Fruit fly (Drosophila melanogaster) whole organism, embryonic: ENCODE measurements around the gene ND-39.

Source experiments
- Adf1 ChIP-seq: fragments of 200-800 bp; sonication (Bioruptor generic); IDR thresholded peaks from 2 replicates; pipeline ENCODE4 v1.3.6; 2022; ENCODE audit warnings: missing biosample characterization, missing genetic modification characterization
- Bgb ChIP-seq: fragments of 200-800 bp; sonication (Bioruptor generic); IDR thresholded peaks from 2 replicates; pipeline ENCODE4 v1.3.6; 2022; ENCODE audit warnings: missing biosample characterization, missing genetic modification characterization; ENCODE audit not compliant: partially characterized antibody
- CG1024 ChIP-seq: fragments of 200-800 bp; sonication (Bioruptor generic); IDR thresholded peaks from 2 replicates; pipeline ENCODE4 v1.3.6; 2022; ENCODE audit warnings: missing biosample characterization, missing genetic modification characterization
- CG11696 ChIP-seq: fragments of 200-800 bp; sonication (Bioruptor generic); IDR thresholded peaks from 2 replicates; pipeline ENCODE4 v1.3.6; 2022; ENCODE audit warnings: missing biosample characterization, missing genetic modification characterization
- CG11723 ChIP-seq: fragments of 200-800 bp; sonication (Bioruptor generic); optimal IDR thresholded peaks from 2 replicates; lab custom pipeline; 2017; ENCODE audit warnings: missing biosample characterization, mild to moderate bottlenecking, missing genetic modification characterization
- CG13123 ChIP-seq: fragments of 200-800 bp; sonication (Bioruptor generic); optimal IDR thresholded peaks from 2 replicates; lab custom pipeline; 2016; ENCODE audit warnings: missing biosample characterization, missing genetic modification characterization
- CG13894 ChIP-seq: fragments of 200-800 bp; sonication (Bioruptor generic); optimal IDR thresholded peaks from 3 replicates; lab custom pipeline; 2018; ENCODE audit warnings: missing biosample characterization, mild to moderate bottlenecking, missing genetic modification characterization, moderate library complexity
- CG18599 ChIP-seq: fragments of 200-800 bp; sonication (Bioruptor generic); optimal IDR thresholded peaks from 3 replicates; lab custom pipeline; 2017; ENCODE audit warnings: missing biosample characterization, missing genetic modification characterization, mild to moderate bottlenecking, moderate library complexity, missing genetic modification reagents
- CG34376 ChIP-seq: fragments of 200-800 bp; sonication (Bioruptor generic); optimal IDR thresholded peaks from 2 replicates; lab custom pipeline; 2018; ENCODE audit warnings: missing biosample characterization, mild to moderate bottlenecking, missing genetic modification characterization
- CG34422 ChIP-seq: fragments of 200-800 bp; sonication (Bioruptor generic); IDR thresholded peaks from 3 replicates; pipeline ENCODE4 v1.3.6; 2022; ENCODE audit warnings: missing biosample characterization, missing genetic modification characterization
- CG42726 ChIP-seq: fragments of 200-800 bp; sonication (Bioruptor generic); IDR thresholded peaks from 2 replicates; pipeline ENCODE4 v1.3.6; 2022; ENCODE audit warnings: missing biosample characterization, missing genetic modification characterization; ENCODE audit not compliant: partially characterized antibody
- CG4404 ChIP-seq: fragments of 200-800 bp; sonication (Bioruptor generic); IDR thresholded peaks from 2 replicates; pipeline ENCODE4 v1.3.6; 2022; ENCODE audit warnings: missing biosample characterization, missing genetic modification characterization
- CG4424 ChIP-seq: fragments of 200-800 bp; sonication (Bioruptor generic); optimal IDR thresholded peaks from 3 replicates; lab custom pipeline; 2016; ENCODE audit warnings: missing biosample characterization, missing genetic modification characterization
- CG7987 ChIP-seq: fragments of 200-800 bp; sonication (Bioruptor generic); optimal IDR thresholded peaks from 2 replicates; lab custom pipeline; 2018; ENCODE audit warnings: missing biosample characterization, mild to moderate bottlenecking, missing genetic modification characterization, moderate library complexity
- CG8359 ChIP-seq: fragments of 200-800 bp; sonication (Bioruptor generic); optimal IDR thresholded peaks from 2 replicates; lab custom pipeline; 2017; ENCODE audit warnings: missing biosample characterization, mild to moderate bottlenecking, missing genetic modification characterization, borderline replicate concordance
- Dip2 ChIP-seq: fragments of 200-800 bp; sonication (Bioruptor generic); IDR thresholded peaks from 2 replicates; pipeline ENCODE4 v1.3.6; 2022; ENCODE audit warnings: missing biosample characterization, missing genetic modification characterization
- Dll ChIP-seq: fragments of 200-800 bp; sonication (Bioruptor generic); IDR thresholded peaks from 4 replicates; pipeline ENCODE4 v1.3.6; 2022; ENCODE audit warnings: missing biosample characterization, missing genetic modification characterization; ENCODE audit not compliant: partially characterized antibody
- Ets97D ChIP-seq: fragments of 200-800 bp; sonication (Bioruptor generic); optimal IDR thresholded peaks from 3 replicates; lab custom pipeline; 2016; ENCODE audit warnings: missing biosample characterization, missing genetic modification characterization
- HLH4C ChIP-seq: fragments of 200-800 bp; sonication (Bioruptor generic); IDR thresholded peaks from 3 replicates; pipeline ENCODE4 v1.3.6; 2022; ENCODE audit warnings: missing biosample characterization, missing genetic modification characterization; ENCODE audit not compliant: partially characterized antibody
- Hand ChIP-seq: fragments of 200-800 bp; sonication (Bioruptor generic); optimal IDR thresholded peaks from 2 replicates; lab custom pipeline; 2017; ENCODE audit warnings: mild to moderate bottlenecking, missing biosample characterization, missing genetic modification reagents, missing genetic modification characterization
- MESR4 ChIP-seq: fragments of 200-800 bp; sonication (Bioruptor generic); optimal IDR thresholded peaks from 2 replicates; lab custom pipeline; 2018; ENCODE audit warnings: missing biosample characterization, mild to moderate bottlenecking, missing genetic modification characterization, moderate library complexity
- Mrtf ChIP-seq: fragments of 200-800 bp; sonication (Bioruptor generic); IDR thresholded peaks from 3 replicates; pipeline ENCODE4 v1.3.6; 2022; ENCODE audit warnings: missing biosample characterization, missing genetic modification characterization
- Myb ChIP-seq: fragments of 200-800 bp; sonication (Bioruptor generic); optimal IDR thresholded peaks from 2 replicates; lab custom pipeline; 2016; ENCODE audit warnings: missing biosample characterization, missing genetic modification characterization
- Neu2 ChIP-seq: fragments of 200-800 bp; sonication (Bioruptor generic); optimal IDR thresholded peaks from 3 replicates; lab custom pipeline; 2016; ENCODE audit warnings: missing biosample characterization, missing genetic modification characterization, borderline replicate concordance
- Nf-YC ChIP-seq: fragments of 200-800 bp; optimal IDR thresholded peaks from 3 replicates; lab custom pipeline; 2019; ENCODE audit warnings: missing biosample characterization, mild to moderate bottlenecking, missing genetic modification characterization, moderate library complexity
- Oaz ChIP-seq: fragments of 200-800 bp; sonication (Bioruptor generic); IDR thresholded peaks from 2 replicates; pipeline ENCODE4 v1.3.6; 2022; ENCODE audit warnings: missing biosample characterization, missing genetic modification characterization
- Poxn ChIP-seq: fragments of 200-800 bp; sonication (Bioruptor generic); IDR thresholded peaks from 2 replicates; pipeline ENCODE4 v1.3.6; 2022; ENCODE audit warnings: missing biosample characterization, missing genetic modification characterization
- Sin3A ChIP-seq: fragments of >200 bp; optimal IDR thresholded peaks from 2 replicates; lab custom pipeline; 2018
- Six4 ChIP-seq: fragments of 200-800 bp; sonication (Bioruptor generic); optimal IDR thresholded peaks from 2 replicates; lab custom pipeline; 2016; ENCODE audit warnings: missing biosample characterization, missing genetic modification characterization
- Sry-β ChIP-seq: fragments of 200-800 bp; sonication (Bioruptor generic); optimal IDR thresholded peaks from 2 replicates; lab custom pipeline; 2018; ENCODE audit warnings: missing biosample characterization, mild to moderate bottlenecking, missing genetic modification characterization, moderate library complexity
- Sry-δ ChIP-seq: fragments of 200-800 bp; sonication (Bioruptor generic); optimal IDR thresholded peaks from 2 replicates; lab custom pipeline; 2016; ENCODE audit warnings: missing biosample characterization, missing genetic modification characterization
- bbx ChIP-seq: fragments of 200-800 bp; sonication (Bioruptor generic); IDR thresholded peaks from 2 replicates; pipeline ENCODE4 v1.3.6; 2022; ENCODE audit warnings: missing biosample characterization, missing genetic modification characterization; ENCODE audit not compliant: partially characterized antibody
- bsh ChIP-seq, 2 experiments: fragments of 200-800 bp; sonication (Bioruptor generic); optimal IDR thresholded peaks; 2 replicates each; lab custom pipeline; 2017 to 2018; ENCODE audit warnings: mild to moderate bottlenecking in 2 of 2, missing biosample characterization in 2 of 2, missing genetic modification characterization in 2 of 2, moderate library complexity in 1 of 2
- cas ChIP-seq: fragments of 200-800 bp; sonication (Bioruptor generic); IDR thresholded peaks from 2 replicates; pipeline ENCODE4 v1.3.6; 2022; ENCODE audit warnings: missing biosample characterization, missing genetic modification characterization
- chn ChIP-seq: fragments of 200-800 bp; sonication (Bioruptor generic); optimal IDR thresholded peaks from 2 replicates; lab custom pipeline; 2016; ENCODE audit warnings: missing biosample characterization, missing genetic modification characterization
- corto ChIP-seq: fragments of 200-800 bp; sonication (Bioruptor generic); optimal IDR thresholded peaks from 2 replicates; lab custom pipeline; 2016; ENCODE audit warnings: missing biosample characterization, mild to moderate bottlenecking, missing genetic modification characterization, moderate library complexity
- crol ChIP-seq: fragments of 200-800 bp; sonication (Bioruptor generic); IDR thresholded peaks from 2 replicates; pipeline ENCODE4 v1.3.6; 2022; ENCODE audit warnings: missing biosample characterization, missing genetic modification characterization
- dysf ChIP-seq: fragments of 200-800 bp; sonication (Bioruptor generic); IDR thresholded peaks from 3 replicates; pipeline ENCODE4 v1.3.6; 2022; ENCODE audit warnings: missing biosample characterization, missing genetic modification characterization
- jing ChIP-seq: fragments of 200-800 bp; sonication (Bioruptor generic); optimal IDR thresholded peaks from 2 replicates; lab custom pipeline; 2018; ENCODE audit warnings: missing biosample characterization, mild to moderate bottlenecking, missing genetic modification characterization
- jumu ChIP-seq: fragments of 200-800 bp; sonication (Bioruptor generic); optimal IDR thresholded peaks from 3 replicates; lab custom pipeline; 2016; ENCODE audit warnings: missing biosample characterization, missing genetic modification characterization
- kah ChIP-seq: fragments of 200-800 bp; sonication (Bioruptor generic); optimal IDR thresholded peaks from 2 replicates; lab custom pipeline; 2018; ENCODE audit warnings: missing biosample characterization, mild to moderate bottlenecking, missing genetic modification characterization
- klu ChIP-seq: fragments of 200-800 bp; sonication (Bioruptor generic); IDR thresholded peaks from 2 replicates; pipeline ENCODE4 v1.3.6; 2022; ENCODE audit warnings: missing biosample characterization, missing genetic modification characterization
- lab ChIP-seq: fragments of 200-800 bp; sonication (Bioruptor generic); optimal IDR thresholded peaks from 3 replicates; lab custom pipeline; 2017; ENCODE audit warnings: missing biosample characterization, missing genetic modification characterization, mild to moderate bottlenecking, moderate library complexity, missing genetic modification reagents
- nau ChIP-seq: fragments of 200-800 bp; sonication (Bioruptor generic); optimal IDR thresholded peaks from 3 replicates; lab custom pipeline; 2017; ENCODE audit warnings: missing biosample characterization, mild to moderate bottlenecking, missing genetic modification characterization, missing genetic modification reagents
- onecut ChIP-seq: fragments of 200-800 bp; sonication (Bioruptor generic); IDR thresholded peaks from 2 replicates; pipeline ENCODE4 v1.3.6; 2022; ENCODE audit warnings: missing biosample characterization, missing genetic modification characterization
- so ChIP-seq: fragments of 200-800 bp; sonication (Bioruptor generic); IDR thresholded peaks from 3 replicates; pipeline ENCODE4 v1.3.6; 2022; ENCODE audit warnings: missing biosample characterization, missing genetic modification characterization
- sqz ChIP-seq: fragments of 200-800 bp; sonication (Bioruptor generic); optimal IDR thresholded peaks from 3 replicates; lab custom pipeline; 2018; ENCODE audit warnings: missing biosample characterization, mild to moderate bottlenecking, missing genetic modification characterization
- stc ChIP-seq: fragments of 200-800 bp; sonication (Bioruptor generic); IDR thresholded peaks from 2 replicates; pipeline ENCODE4 v1.3.6; 2022; ENCODE audit warnings: missing biosample characterization, missing genetic modification characterization
- sug ChIP-seq: fragments of 200-800 bp; optimal IDR thresholded peaks from 2 replicates; lab custom pipeline; 2019; ENCODE audit warnings: missing biosample characterization, mild to moderate bottlenecking, missing genetic modification characterization, moderate library complexity
- tna ChIP-seq: fragments of 200-800 bp; sonication (Bioruptor generic); IDR thresholded peaks from 2 replicates; pipeline ENCODE4 v1.3.6; 2022; ENCODE audit warnings: missing biosample characterization, missing genetic modification characterization; ENCODE audit not compliant: partially characterized antibody
- unpg ChIP-seq: fragments of 200-800 bp; sonication (Bioruptor generic); optimal IDR thresholded peaks from 3 replicates; lab custom pipeline; 2018; ENCODE audit warnings: missing biosample characterization, mild to moderate bottlenecking, missing genetic modification characterization, moderate library complexity

The ND-39 gene

dm6 chr3L:20525743-20526142 lies 33.9 kb downstream of the ND-39 start:
- TF ChIP-seq unpg (GFP tag; lab: Kevin White, UChicago) (no peak), CG11723 (no peak), CG4404 (GFP tag; lab: Robert Waterston, UW) (no peak), jumu (GFP tag; lab: Kevin White, UChicago) (no peak), nau (GFP tag; lab: Kevin White, UChicago) (no peak), tna (peak; percentile 42; the same call in 1 of the 2 replicates), CG1024 (GFP tag; lab: Robert Waterston, UW) (no peak), CG13894 (tag; lab: Kevin White, UChicago) (no peak), CG7987 (no peak), lab (no peak), Sin3A (lab: Kevin White, UChicago) (no peak), Myb (no peak), Dll (GFP tag; lab: Robert Waterston, UW) (0 out of 4 replicates have a peak, but pooled peaks have one; percentile 11), CG34376 (GFP tag; lab: Kevin White, UChicago) (no peak), onecut (GFP tag; lab: Robert Waterston, UW) (no peak), Bgb (GFP tag; lab: Robert Waterston, UW) (peak; percentile 28; the same call in 1 of the 2 replicates), jing (GFP tag; lab: Kevin White, UChicago) (no peak), CG8359 (GFP tag; lab: Kevin White, UChicago) (no peak), CG18599 (GFP tag; lab: Kevin White, UChicago) (no peak), Dip2 (GFP tag; lab: Robert Waterston, UW) (no peak), dysf (GFP tag; lab: Robert Waterston, UW) (no peak), cas (GFP tag; lab: Robert Waterston, UW) (no peak), CG11696 (GFP tag; lab: Robert Waterston, UW) (no peak), CG4424 (GFP tag; lab: Kevin White, UChicago) (no peak), Adf1 (GFP tag; lab: Robert Waterston, UW) (no peak), CG34422 (GFP tag; lab: Robert Waterston, UW) (no peak; the same call in 2 of the 3 replicates), Sry-δ (GFP tag; lab: Kevin White, UChicago) (no peak), Sry-β (GFP tag; lab: Kevin White, UChicago) (no peak), CG13123 (GFP tag; lab: Kevin White, UChicago) (no peak), CG42726 (0 out of 2 replicates have a peak, but pooled peaks have one; percentile 13), Hand (GFP tag; lab: Kevin White, UChicago) (no peak), sqz (no peak), bbx (peak; percentile 34; the same call in 1 of the 2 replicates), kah (GFP tag; lab: Kevin White, UChicago) (no peak), bsh (GFP tag; optimal IDR thresholded peaks at IDR 0.05; lab: Kevin White, UChicago) (no peak), Neu2 (GFP tag; lab: Kevin White, UChicago) (no peak), Ets97D (GFP tag; lab: Kevin White, UChicago) (no peak), Nf-YC (tag; lab: Kevin White, UChicago) (no peak), Oaz (no peak), HLH4C (GFP tag; lab: Robert Waterston, UW) (0 out of 3 replicates have a peak, but pooled peaks have one; percentile 33), so (GFP tag; lab: Robert Waterston, UW) (no peak), sug (tag; lab: Kevin White, UChicago) (no peak), Mrtf (GFP tag; lab: Robert Waterston, UW) (no peak), chn (no peak), corto (GFP tag; lab: Kevin White, UChicago) (no peak), crol (GFP tag; lab: Robert Waterston, UW) (peak; percentile 66), stc (no peak), klu (GFP tag; lab: Robert Waterston, UW) (no peak), Poxn (GFP tag; lab: Robert Waterston, UW) (no peak), MESR4 (GFP tag; lab: Kevin White, UChicago) (peak; percentile 56), Six4 (GFP tag; lab: Kevin White, UChicago) (no peak)
